Fruit fly (Drosophila melanogaster): ENCODE data around the gene wupA.

Gene wupA

DNA sequence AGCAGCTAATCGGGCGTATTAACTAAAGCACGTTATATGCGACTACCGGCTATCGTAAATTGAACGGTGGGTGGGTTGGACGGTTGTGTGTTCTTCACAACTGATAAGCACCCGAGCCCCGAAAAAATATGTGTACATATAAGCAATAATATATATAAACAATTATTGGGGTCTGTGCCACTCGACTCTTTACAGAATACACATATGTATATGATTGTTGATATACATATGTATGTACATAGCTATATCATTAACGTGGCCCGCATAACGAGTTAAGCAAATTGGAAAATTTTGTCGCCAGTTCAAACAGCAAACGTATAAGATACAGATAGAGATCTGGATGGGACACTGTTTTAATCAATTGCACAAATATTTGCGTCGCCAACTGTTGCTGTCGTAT lies 34.0 kb downstream of the wupA start (continued):
- TF ChIP-seq stwl (tag; optimal IDR thresholded peaks at IDR 0.05) = no peak
- TF ChIP-seq CG16815 (GFP tag; optimal IDR thresholded peaks at IDR 0.05) = no peak
- no peak for TF ChIP-seq jing (GFP tag; optimal IDR thresholded peaks at IDR 0.05)
- TF ChIP-seq cato (GFP tag; optimal IDR thresholded peaks at IDR 0.05; ENCODE audit: borderline replicate concordance) = no peak
- TF ChIP-seq CG14014 (GFP tag; IDR thresholded peaks at IDR 0.05) = peak; percentile 50; the same call in 1 of the 2 replicates
- TF ChIP-seq fd3F (GFP tag; optimal IDR thresholded peaks at IDR 0.05) = peak; percentile 34
- TF ChIP-seq CG3726 (GFP tag; IDR thresholded peaks at IDR 0.05) = no peak
- TF ChIP-seq so (GFP tag; IDR thresholded peaks at IDR 0.05) = no peak
- peak; percentile 72 for TF ChIP-seq CG10543 (GFP tag; optimal IDR thresholded peaks at IDR 0.05)
- peak; percentile 7 for TF ChIP-seq NfI (GFP tag; optimal IDR thresholded peaks at IDR 0.05)
- TF ChIP-seq ro (GFP tag; IDR thresholded peaks at IDR 0.05) = no peak
- TF ChIP-seq Fer3 (tag; optimal IDR thresholded peaks at IDR 0.05) = peak; percentile 36
- no peak for TF ChIP-seq CG6654 (GFP tag; optimal IDR thresholded peaks at IDR 0.05)
- TF ChIP-seq caup (GFP tag; optimal IDR thresholded peaks at IDR 0.05; ENCODE audit: severe bottlenecking) = peak; percentile 63
- TF ChIP-seq CG9727 (GFP tag; optimal IDR thresholded peaks at IDR 0.05) = no peak
- TF ChIP-seq CG10565 (GFP tag; optimal IDR thresholded peaks at IDR 0.05) = no peak
- TF ChIP-seq dmrt11E (tag; optimal IDR thresholded peaks at IDR 0.05) = no peak
- peak; percentile 21 for TF ChIP-seq CG8281 (tag; optimal IDR thresholded peaks at IDR 0.05)
- no peak for TF ChIP-seq gro (GFP tag; optimal IDR thresholded peaks at IDR 0.05)
- TF ChIP-seq CG5180 (GFP tag; optimal IDR thresholded peaks at IDR 0.05) = peak; percentile 8
- TF ChIP-seq Ada2b (GFP tag; IDR thresholded peaks at IDR 0.05) = no peak
- peak; percentile 74 for TF ChIP-seq lab (GFP tag; optimal IDR thresholded peaks at IDR 0.05)
- TF ChIP-seq Mad (GFP tag; optimal IDR thresholded peaks at IDR 0.05) = no peak
- peak; percentile 25 for TF ChIP-seq CG1233 (GFP tag; optimal IDR thresholded peaks at IDR 0.05)
- no peak for TF ChIP-seq Gsc (GFP tag; IDR thresholded peaks at IDR 0.05)
- no peak for TF ChIP-seq HmgD (GFP tag; optimal IDR thresholded peaks at IDR 0.05)
- TF ChIP-seq CG16779 (GFP tag; IDR thresholded peaks at IDR 0.05) = no peak
- TF ChIP-seq CG13424 (tag; optimal IDR thresholded peaks at IDR 0.05) = peak; percentile 37
- TF ChIP-seq B-H2 (GFP tag; optimal IDR thresholded peaks at IDR 0.05) = no peak
- peak; percentile 46 for TF ChIP-seq sens (GFP tag)
- no peak for TF ChIP-seq CG12104 (GFP tag; optimal IDR thresholded peaks at IDR 0.05)
- TF ChIP-seq CG9817 (tag; optimal IDR thresholded peaks at IDR 0.05) = peak; percentile 2
- peak; percentile 15 for TF ChIP-seq salm (tag; optimal IDR thresholded peaks at IDR 0.05)
- peak; percentile 30 for TF ChIP-seq CG4328 (GFP tag; optimal IDR thresholded peaks at IDR 0.05)
- TF ChIP-seq CG6813 (GFP tag; optimal IDR thresholded peaks at IDR 0.05) = peak; percentile 28
- no peak for TF ChIP-seq run (tag; optimal IDR thresholded peaks at IDR 0.05)
- TF ChIP-seq BtbVII (GFP tag; optimal IDR thresholded peaks at IDR 0.05) = peak; percentile 10
- peak; percentile 62 for TF ChIP-seq ATbp (GFP tag; optimal IDR thresholded peaks at IDR 0.05)
- no peak for TF ChIP-seq gcm2 (GFP tag; optimal IDR thresholded peaks at IDR 0.05)
- TF ChIP-seq stc (GFP tag; IDR thresholded peaks at IDR 0.05) = no peak
- no peak for TF ChIP-seq seq (GFP tag; IDR thresholded peaks at IDR 0.05)
- TF ChIP-seq CG30020 (tag; optimal IDR thresholded peaks at IDR 0.05) = no peak
- no peak for TF ChIP-seq ranshi (GFP tag; IDR thresholded peaks at IDR 0.05)
- no peak for TF ChIP-seq fu2 (GFP tag; optimal IDR thresholded peaks at IDR 0.05)
- TF ChIP-seq CG1832 (GFP tag; optimal IDR thresholded peaks at IDR 0.05) = no peak
- TF ChIP-seq luna (GFP tag; optimal IDR thresholded peaks at IDR 0.05) = no peak
- TF ChIP-seq CG2712 (tag; optimal IDR thresholded peaks at IDR 0.05) = no peak
- TF ChIP-seq CG8944 (GFP tag; optimal IDR thresholded peaks at IDR 0.05) = no peak
- TF ChIP-seq CG12071 (GFP tag; optimal IDR thresholded peaks at IDR 0.05) = peak; percentile 55
- TF ChIP-seq CG18262 (tag; optimal IDR thresholded peaks at IDR 0.05) = no peak
- TF ChIP-seq CG18764 (GFP tag; optimal IDR thresholded peaks at IDR 0.05) = no peak
